Fruit fly (Drosophila melanogaster) whole organism, prepupa: ENCODE results near the gene CG15152.

Experiments used
- CG10669 ChIP-seq: fragments of 200-800 bp; sonication (Bioruptor generic); optimal IDR thresholded peaks from 3 replicates; lab custom pipeline; 2018; ENCODE audit warnings: missing biosample characterization, mild to moderate bottlenecking, missing genetic modification characterization, moderate library complexity
- CG11294 ChIP-seq: fragments of 200-800 bp; sonication (Bioruptor generic); IDR thresholded peaks from 2 replicates; pipeline ENCODE4 v1.3.6; 2022; ENCODE audit warnings: missing biosample characterization, missing genetic modification characterization
- CG11762 ChIP-seq: fragments of 200-800 bp; sonication (Bioruptor generic); optimal IDR thresholded peaks from 3 replicates; lab custom pipeline; 2016; ENCODE audit warnings: missing biosample characterization, missing genetic modification characterization; ENCODE audit not compliant: insufficient read depth
- CG15336 ChIP-seq: fragments of 200-800 bp; sonication (Bioruptor generic); IDR thresholded peaks from 2 replicates; pipeline ENCODE4 v1.3.6; 2022; ENCODE audit warnings: missing biosample characterization, missing genetic modification characterization
- CG1621 ChIP-seq: fragments of 200-800 bp; sonication (Bioruptor generic); optimal IDR thresholded peaks from 3 replicates; lab custom pipeline; 2018; ENCODE audit warnings: missing biosample characterization, mild to moderate bottlenecking, missing genetic modification characterization
- CG16779 ChIP-seq: fragments of 200-800 bp; sonication (Bioruptor generic); optimal IDR thresholded peaks from 3 replicates; lab custom pipeline; 2017; ENCODE audit warnings: missing biosample characterization, mild to moderate bottlenecking, missing genetic modification characterization
- CG31627 ChIP-seq: fragments of 200-800 bp; sonication (Bioruptor generic); optimal IDR thresholded peaks from 3 replicates; lab custom pipeline; 2016; ENCODE audit warnings: missing biosample characterization, missing genetic modification characterization
- CG32006 ChIP-seq: fragments of 200-800 bp; sonication (Bioruptor generic); optimal IDR thresholded peaks from 3 replicates; lab custom pipeline; 2017; ENCODE audit warnings: missing biosample characterization, mild to moderate bottlenecking, missing genetic modification characterization
- CG4318 ChIP-seq: fragments of 200-800 bp; sonication (Bioruptor generic); optimal IDR thresholded peaks from 3 replicates; lab custom pipeline; 2017; ENCODE audit warnings: missing biosample characterization, mild to moderate bottlenecking, missing genetic modification characterization
- CG6163 ChIP-seq: fragments of 200-800 bp; sonication (Bioruptor generic); IDR thresholded peaks from 3 replicates; pipeline ENCODE4 v1.3.6; 2022; ENCODE audit warnings: missing biosample characterization, missing genetic modification characterization
- CG6276 ChIP-seq: fragments of 200-800 bp; sonication (Bioruptor generic); optimal IDR thresholded peaks from 2 replicates; lab custom pipeline; 2017; ENCODE audit warnings: missing biosample characterization, mild to moderate bottlenecking, missing genetic modification characterization
- CG6792 ChIP-seq: fragments of 200-800 bp; sonication (Bioruptor generic); optimal IDR thresholded peaks from 3 replicates; lab custom pipeline; 2016; ENCODE audit warnings: missing biosample characterization, missing genetic modification characterization
- CG6808 ChIP-seq: fragments of 200-800 bp; sonication (Bioruptor generic); optimal IDR thresholded peaks from 3 replicates; lab custom pipeline; 2017; ENCODE audit warnings: missing biosample characterization, missing genetic modification characterization, mild to moderate bottlenecking, moderate library complexity, missing genetic modification reagents
- CG6854 ChIP-seq: fragments of 200-800 bp; sonication (Bioruptor generic); optimal IDR thresholded peaks from 2 replicates; lab custom pipeline; 2017; ENCODE audit warnings: missing biosample characterization, mild to moderate bottlenecking, missing genetic modification characterization
- CG7368 ChIP-seq: fragments of 200-800 bp; sonication (Bioruptor generic); optimal IDR thresholded peaks from 3 replicates; lab custom pipeline; 2016; ENCODE audit warnings: missing biosample characterization, missing genetic modification characterization
- CG8319 ChIP-seq: fragments of 200-800 bp; sonication (Bioruptor generic); optimal IDR thresholded peaks from 3 replicates; lab custom pipeline; 2016; ENCODE audit warnings: missing biosample characterization, missing genetic modification characterization
- CG8632 ChIP-seq: fragments of 200-800 bp; sonication (Bioruptor generic); optimal IDR thresholded peaks from 3 replicates; lab custom pipeline; 2016; ENCODE audit warnings: missing biosample characterization, missing genetic modification characterization
- CG9139 ChIP-seq: fragments of 200-800 bp; sonication (Bioruptor generic); optimal IDR thresholded peaks from 3 replicates; lab custom pipeline; 2017; ENCODE audit warnings: missing biosample characterization, mild to moderate bottlenecking, missing genetic modification characterization
- Eip75B ChIP-seq: fragments of 200-800 bp; sonication (Bioruptor generic); optimal IDR thresholded peaks from 3 replicates; lab custom pipeline; 2016; ENCODE audit warnings: missing biosample characterization, missing genetic modification characterization
- Eip93F ChIP-seq: fragments of 200-800 bp; sonication (Bioruptor generic); optimal IDR thresholded peaks from 2 replicates; lab custom pipeline; 2016; ENCODE audit warnings: missing biosample characterization, mild to moderate bottlenecking, missing genetic modification characterization
- Ets21C ChIP-seq: fragments of 200-800 bp; sonication (Bioruptor generic); optimal IDR thresholded peaks from 3 replicates; lab custom pipeline; 2016; ENCODE audit warnings: missing biosample characterization, missing genetic modification characterization
- Ets96B ChIP-seq: fragments of 200-800 bp; optimal IDR thresholded peaks from 2 replicates; lab custom pipeline; 2019; ENCODE audit warnings: missing biosample characterization, mild to moderate bottlenecking, missing genetic modification characterization, moderate library complexity
- Gug ChIP-seq: fragments of 200-800 bp; sonication (Bioruptor generic); IDR thresholded peaks from 2 replicates; pipeline ENCODE4 v1.3.6; 2022; ENCODE audit warnings: missing biosample characterization, missing genetic modification characterization
- Hr39 ChIP-seq: fragments of 200-800 bp; sonication (Bioruptor generic); optimal IDR thresholded peaks from 2 replicates; lab custom pipeline; 2016; ENCODE audit warnings: missing biosample characterization, missing genetic modification characterization
- Hr4 ChIP-seq: fragments of 200-800 bp; sonication (Bioruptor generic); optimal IDR thresholded peaks from 3 replicates; lab custom pipeline; 2016; ENCODE audit warnings: missing biosample characterization, missing genetic modification characterization
- Lpt ChIP-seq: fragments of 200-800 bp; sonication (Bioruptor generic); optimal IDR thresholded peaks from 3 replicates; lab custom pipeline; 2016; ENCODE audit warnings: missing biosample characterization, missing genetic modification characterization
- OdsH ChIP-seq: fragments of 200-800 bp; sonication (Bioruptor generic); optimal IDR thresholded peaks from 3 replicates; lab custom pipeline; 2016; ENCODE audit warnings: missing biosample characterization, missing genetic modification characterization
- Smox ChIP-seq: fragments of 200-800 bp; sonication (Bioruptor generic); optimal IDR thresholded peaks from 3 replicates; lab custom pipeline; 2016; ENCODE audit warnings: missing biosample characterization, missing genetic modification characterization
- Sox15 ChIP-seq: fragments of 200-800 bp; sonication (Bioruptor generic); optimal IDR thresholded peaks from 3 replicates; lab custom pipeline; 2016; ENCODE audit warnings: missing biosample characterization, missing genetic modification characterization
- achi ChIP-seq: fragments of 200-800 bp; sonication (Bioruptor generic); optimal IDR thresholded peaks from 3 replicates; lab custom pipeline; 2016; ENCODE audit warnings: missing biosample characterization, missing genetic modification characterization
- acj6 ChIP-seq: fragments of 200-800 bp; sonication (Bioruptor generic); optimal IDR thresholded peaks from 3 replicates; lab custom pipeline; 2016; ENCODE audit warnings: missing biosample characterization, missing genetic modification characterization
- cyc ChIP-seq: fragments of 200-800 bp; sonication (Bioruptor generic); optimal IDR thresholded peaks from 3 replicates; lab custom pipeline; 2016; ENCODE audit warnings: missing biosample characterization, missing genetic modification characterization
- dac ChIP-seq: fragments of 200-800 bp; sonication (Bioruptor generic); optimal IDR thresholded peaks from 2 replicates; lab custom pipeline; 2017; ENCODE audit warnings: missing biosample characterization, mild to moderate bottlenecking, missing genetic modification characterization
- dsx ChIP-seq: fragments of 200-800 bp; optimal IDR thresholded peaks from 3 replicates; lab custom pipeline; 2019; ENCODE audit warnings: missing biosample characterization, mild to moderate bottlenecking, missing genetic modification characterization, moderate library complexity; ENCODE audit not compliant: poor library complexity, severe bottlenecking
- eg ChIP-seq: fragments of 200-800 bp; sonication (Bioruptor generic); IDR thresholded peaks from 3 replicates; pipeline ENCODE4 v1.3.6; 2022; ENCODE audit warnings: missing biosample characterization, missing genetic modification characterization
- esn ChIP-seq: fragments of 200-800 bp; sonication (Bioruptor generic); optimal IDR thresholded peaks from 2 replicates; lab custom pipeline; 2016; ENCODE audit warnings: missing biosample characterization, mild to moderate bottlenecking, missing genetic modification characterization, moderate library complexity
- fd59A ChIP-seq: fragments of 200-800 bp; sonication (Bioruptor generic); optimal IDR thresholded peaks from 2 replicates; lab custom pipeline; 2017; ENCODE audit warnings: missing biosample characterization, mild to moderate bottlenecking, missing genetic modification characterization, missing genetic modification reagents
- fd85E ChIP-seq: fragments of 200-800 bp; sonication (Bioruptor generic); optimal IDR thresholded peaks from 3 replicates; lab custom pipeline; 2016; ENCODE audit warnings: missing biosample characterization, missing genetic modification characterization
- fkh ChIP-seq: fragments of 200-800 bp; sonication (Bioruptor generic); optimal IDR thresholded peaks from 3 replicates; lab custom pipeline; 2017; ENCODE audit warnings: missing biosample characterization, mild to moderate bottlenecking, missing genetic modification characterization, moderate library complexity
- lz ChIP-seq: fragments of 200-800 bp; sonication (Bioruptor generic); optimal IDR thresholded peaks from 3 replicates; lab custom pipeline; 2016; ENCODE audit warnings: missing biosample characterization, missing genetic modification characterization
- net ChIP-seq: fragments of 200-800 bp; sonication (Bioruptor generic); optimal IDR thresholded peaks from 3 replicates; lab custom pipeline; 2016; ENCODE audit warnings: missing biosample characterization, missing genetic modification characterization
- pdm3 ChIP-seq: fragments of 200-800 bp; sonication (Bioruptor generic); optimal IDR thresholded peaks from 3 replicates; lab custom pipeline; 2016; ENCODE audit warnings: missing biosample characterization, missing genetic modification characterization
- ss ChIP-seq, 2 experiments: fragments of 200-800 bp; sonication (Bioruptor generic); optimal IDR thresholded peaks; 2 replicates in 1 of 2; 3 replicates in 1 of 2; lab custom pipeline; 2017 to 2018; ENCODE audit warnings: mild to moderate bottlenecking in 2 of 2, missing biosample characterization in 2 of 2, missing genetic modification characterization in 2 of 2, moderate library complexity in 1 of 2
- svp ChIP-seq: fragments of 200-800 bp; sonication (Bioruptor generic); peaks from one replicate; lab custom pipeline; 2016; ENCODE audit warnings: missing biosample characterization, missing genetic modification characterization
- topi ChIP-seq: fragments of 200-800 bp; sonication (Bioruptor generic); optimal IDR thresholded peaks from 3 replicates; lab custom pipeline; 2016; ENCODE audit warnings: missing biosample characterization, missing genetic modification characterization
- vri ChIP-seq: fragments of 200-800 bp; sonication (Bioruptor generic); optimal IDR thresholded peaks from 3 replicates; lab custom pipeline; 2016; ENCODE audit warnings: missing biosample characterization, mild to moderate bottlenecking, missing genetic modification characterization

CG15152 gene

dm6 chr2L:18150393-18151133, 36.2 kb downstream of the CG15152 start (continued):
- TF ChIP-seq fd85E (no peak), topi (GFP tag; lab: Kevin White, UChicago) (peak; percentile 38), CG9139 (no peak), Ets21C (GFP tag; lab: Kevin White, UChicago) (peak; percentile 28), Lpt (peak; percentile 53), Hr4 (peak; percentile 43), CG6808 (no peak), CG16779 (tag; lab: Kevin White, UChicago) (no peak), CG8319 (no peak), fd59A (peak; percentile 18), CG7368 (peak; percentile 60), Smox (GFP tag; lab: Kevin White, UChicago) (peak; percentile 47), CG11294 (GFP tag; lab: Robert Waterston, UW) (0 out of 2 replicates have a peak, but pooled peaks have one; percentile 6), esn (GFP tag; lab: Kevin White, UChicago) (peak; percentile 26), CG6163 (GFP tag; lab: Robert Waterston, UW) (peak; percentile 67), Hr39 (GFP tag; lab: Kevin White, UChicago) (peak; percentile 36), achi (peak; percentile 49), acj6 (GFP tag; lab: Kevin White, UChicago) (peak; percentile 5)

- peak; percentile 4 to 48 for TF ChIP-seq ss (GFP tag; optimal IDR thresholded peaks at IDR 0.05; lab: Kevin White, UChicago)
- peak; percentile 44 for TF ChIP-seq OdsH (GFP tag; lab: Kevin White, UChicago)
- TF ChIP-seq dac (GFP tag; lab: Kevin White, UChicago) = peak; percentile 37
- no peak for TF ChIP-seq CG6276 (GFP tag; lab: Kevin White, UChicago)
- TF ChIP-seq CG15336 (GFP tag; lab: Robert Waterston, UW) = peak; percentile 48; the same call in 1 of the 2 replicates
- TF ChIP-seq pdm3 (GFP tag; lab: Kevin White, UChicago) = peak; percentile 56
- TF ChIP-seq lz (GFP tag; lab: Kevin White, UChicago) = peak; percentile 77
- peak; percentile 63 for TF ChIP-seq Eip75B (GFP tag; lab: Kevin White, UChicago)
- peak; percentile 49 for TF ChIP-seq CG4318 (GFP tag; lab: Kevin White, UChicago)
- TF ChIP-seq fd59A = peak; percentile 51
- TF ChIP-seq CG11294 (GFP tag; lab: Robert Waterston, UW) = peak; percentile 73
- TF ChIP-seq Eip93F (GFP tag; lab: Kevin White, UChicago) = no peak
- peak; percentile 10 for TF ChIP-seq CG6854 (GFP tag; lab: Kevin White, UChicago)
- peak; percentile 28 for TF ChIP-seq Sox15 (GFP tag; lab: Kevin White, UChicago)
- TF ChIP-seq fkh (GFP tag; lab: Kevin White, UChicago) = no peak
- no peak for TF ChIP-seq CG16779 (tag; lab: Kevin White, UChicago)
- TF ChIP-seq topi (GFP tag; lab: Kevin White, UChicago) = peak; percentile 64
- no peak for TF ChIP-seq vri (GFP tag; lab: Kevin White, UChicago)
- no peak for TF ChIP-seq net (GFP tag; lab: Kevin White, UChicago)
- TF ChIP-seq achi = peak; percentile 22
- peak; percentile 70 for TF ChIP-seq cyc (GFP tag; lab: Kevin White, UChicago)
- peak; percentile 30; the same call in 1 of the 2 replicates for TF ChIP-seq Gug (GFP tag; lab: Robert Waterston, UW)
- peak; percentile 77 for TF ChIP-seq eg (GFP tag; lab: Robert Waterston, UW)
- peak; percentile 3 for TF ChIP-seq Ets96B (tag; lab: Kevin White, UChicago)
- TF ChIP-seq CG10669 (GFP tag; lab: Kevin White, UChicago) = peak; percentile 42
- TF ChIP-seq Hr39 (GFP tag; lab: Kevin White, UChicago) = peak; percentile 84
- peak; percentile 47 for TF ChIP-seq CG1621 (tag; lab: Kevin White, UChicago)
- TF ChIP-seq CG6808 = peak; percentile 39
- peak; percentile 44 for TF ChIP-seq CG6792
- TF ChIP-seq dsx (GFP tag; lab: Kevin White, UChicago) = peak; percentile 51
- peak; percentile 23 for TF ChIP-seq CG11762 (GFP tag; lab: Kevin White, UChicago)
- TF ChIP-seq CG31627 (GFP tag; lab: Kevin White, UChicago) = peak; percentile 84
- TF ChIP-seq CG8632 (GFP tag; lab: Kevin White, UChicago) = no peak
- TF ChIP-seq Hr4 = peak; percentile 39
- TF ChIP-seq CG8319 = no peak
- peak; percentile 90 for TF ChIP-seq svp (GFP tag; lab: Kevin White, UChicago)
- TF ChIP-seq CG32006 (GFP tag; lab: Kevin White, UChicago) = peak; percentile 81
- peak; percentile 79 for TF ChIP-seq CG6163 (GFP tag; lab: Robert Waterston, UW)
These were observed 36.9 kb downstream of the CG15152 start for dm6 chr2L:18151134-18151825.
